Worm (Caenorhabditis elegans) whole organism, late embryonic: ENCODE results near the gene cest-33.

Experiments
- F13H6.1 ChIP-seq: sonication (generic microtip); optimal IDR thresholded peaks from 2 replicates; lab custom pipeline; 2016; ENCODE audit warnings: missing genetic modification characterization, missing compliant biosample characterization
- K09A11.1 ChIP-seq: sonication (generic microtip); optimal IDR thresholded peaks from 2 replicates; lab custom pipeline; 2017; ENCODE audit warnings: antibody characterized with exemption, mild to moderate bottlenecking, missing genetic modification characterization, missing compliant biosample characterization; ENCODE audit not compliant: insufficient read depth
- Y22D7AL.16 ChIP-seq: sonication (generic microtip); optimal IDR thresholded peaks from 2 replicates; lab custom pipeline; 2016; ENCODE audit warnings: missing genetic modification characterization, missing compliant biosample characterization
- ceh-19 ChIP-seq: fragments of 200-800 bp; sonication (Bioruptor generic); optimal IDR thresholded peaks from 2 replicates; lab custom pipeline; 2018; ENCODE audit warnings: mild to moderate bottlenecking, missing genetic modification characterization, missing compliant biosample characterization
- ceh-2 ChIP-seq: sonication (generic microtip); optimal IDR thresholded peaks from 2 replicates; lab custom pipeline; 2016; ENCODE audit warnings: missing genotype, missing genetic modification characterization, missing compliant biosample characterization
- ceh-22 ChIP-seq: sonication (generic microtip); optimal IDR thresholded peaks from 2 replicates; lab custom pipeline; 2017; ENCODE audit warnings: missing biosample characterization, missing genetic modification characterization
- ceh-24 ChIP-seq: sonication (generic microtip); optimal IDR thresholded peaks from 2 replicates; lab custom pipeline; 2016; ENCODE audit warnings: mild to moderate bottlenecking, missing genetic modification characterization, missing compliant biosample characterization
- ceh-45 ChIP-seq: fragments of 200-800 bp; sonication (Bioruptor generic); IDR thresholded peaks from 2 replicates; pipeline ENCODE4 v1.3.6; 2022; ENCODE audit warnings: missing genetic modification reagents, missing genetic modification characterization, missing compliant biosample characterization
- ceh-48 ChIP-seq: sonication (generic microtip); optimal IDR thresholded peaks from 2 replicates; lab custom pipeline; 2016; ENCODE audit warnings: missing genetic modification characterization, inconsistent platforms, missing compliant biosample characterization
- ceh-6 ChIP-seq: fragments of 200-800 bp; sonication (Bioruptor generic); optimal IDR thresholded peaks from 2 replicates; lab custom pipeline; 2018; ENCODE audit warnings: mild to moderate bottlenecking, missing genetic modification characterization, missing compliant biosample characterization
- dmd-4 ChIP-seq: sonication (generic microtip); optimal IDR thresholded peaks from 2 replicates; lab custom pipeline; 2016; ENCODE audit warnings: borderline replicate concordance, missing genetic modification characterization, missing compliant biosample characterization
- dve-1 ChIP-seq: sonication (generic microtip); optimal IDR thresholded peaks from 2 replicates; lab custom pipeline; 2017; ENCODE audit warnings: antibody characterized with exemption, mild to moderate bottlenecking, missing genetic modification characterization, missing compliant biosample characterization
- elt-2 ChIP-seq: sonication (generic microtip); optimal IDR thresholded peaks from 2 replicates; lab custom pipeline; 2016; ENCODE audit warnings: missing genetic modification reagents, missing genetic modification characterization, missing compliant biosample characterization
- elt-4 ChIP-seq: sonication (generic microtip); optimal IDR thresholded peaks from 2 replicates; lab custom pipeline; 2016; ENCODE audit warnings: missing genetic modification characterization, missing compliant biosample characterization
- ets-4 ChIP-seq: sonication (generic microtip); optimal IDR thresholded peaks from 2 replicates; lab custom pipeline; 2016; ENCODE audit warnings: missing genetic modification characterization, missing compliant biosample characterization
- eyg-1 ChIP-seq: sonication (generic microtip); optimal IDR thresholded peaks from 2 replicates; lab custom pipeline; 2016; ENCODE audit warnings: missing genotype, missing genetic modification characterization, missing compliant biosample characterization
- fax-1 ChIP-seq: sonication (generic microtip); optimal IDR thresholded peaks from 2 replicates; lab custom pipeline; 2016; ENCODE audit warnings: missing genotype, missing genetic modification characterization, missing compliant biosample characterization
- hlh-13 ChIP-seq: fragments of 200-800 bp; sonication (Bioruptor generic); optimal IDR thresholded peaks from 2 replicates; lab custom pipeline; 2018; ENCODE audit warnings: mild to moderate bottlenecking, missing genetic modification characterization, missing compliant biosample characterization
- hlh-15 ChIP-seq: sonication (generic microtip); optimal IDR thresholded peaks from 2 replicates; lab custom pipeline; 2016; ENCODE audit warnings: missing genetic modification characterization, missing compliant biosample characterization
- hlh-8 ChIP-seq: sonication (generic microtip); optimal IDR thresholded peaks from 2 replicates; lab custom pipeline; 2016; ENCODE audit warnings: missing genotype, missing genetic modification characterization, missing compliant biosample characterization
- lim-6 ChIP-seq: sonication (generic microtip); optimal IDR thresholded peaks from 2 replicates; lab custom pipeline; 2016; ENCODE audit warnings: missing genetic modification characterization, missing compliant biosample characterization
- lin-11 ChIP-seq: fragments of 200-800 bp; sonication (Bioruptor generic); optimal IDR thresholded peaks from 2 replicates; lab custom pipeline; 2018; ENCODE audit warnings: mild to moderate bottlenecking, missing genetic modification characterization, missing compliant biosample characterization
- mec-3 ChIP-seq: sonication (generic microtip); optimal IDR thresholded peaks from 2 replicates; lab custom pipeline; 2016; ENCODE audit warnings: borderline replicate concordance, missing genetic modification characterization, missing compliant biosample characterization
- nfya-1 ChIP-seq: sonication (generic microtip); optimal IDR thresholded peaks from 2 replicates; lab custom pipeline; 2017; ENCODE audit warnings: missing genetic modification characterization, mild to moderate bottlenecking, missing compliant biosample characterization, antibody characterized with exemption, moderate library complexity
- nhr-11 ChIP-seq: fragments of 150-350 bp; optimal IDR thresholded peaks from 2 replicates; lab custom pipeline; 2014; ENCODE audit warnings: missing biosample characterization, missing genetic modification characterization
- npax-4 ChIP-seq: sonication (generic microtip); optimal IDR thresholded peaks from 2 replicates; lab custom pipeline; 2016; ENCODE audit warnings: missing genetic modification characterization, missing compliant biosample characterization
- pag-3 ChIP-seq: sonication (generic microtip); optimal IDR thresholded peaks from 2 replicates; lab custom pipeline; 2016; ENCODE audit warnings: missing compliant biosample characterization, missing genetic modification characterization, borderline replicate concordance
- pqm-1 ChIP-seq: sonication (generic microtip); optimal IDR thresholded peaks from 2 replicates; lab custom pipeline; 2016; ENCODE audit warnings: missing genetic modification characterization, missing compliant biosample characterization
- sdc-2 ChIP-seq: sonication (generic microtip); optimal IDR thresholded peaks from 2 replicates; lab custom pipeline; 2016; ENCODE audit warnings: missing genotype, missing genetic modification characterization, missing compliant biosample characterization
- sox-4 ChIP-seq: sonication (generic microtip); optimal IDR thresholded peaks from 2 replicates; lab custom pipeline; 2017; ENCODE audit warnings: mild to moderate bottlenecking, missing genetic modification characterization, inconsistent platforms, missing compliant biosample characterization
- syd-9 ChIP-seq: sonication (generic microtip); optimal IDR thresholded peaks from 2 replicates; lab custom pipeline; 2016; ENCODE audit warnings: mild to moderate bottlenecking, missing genetic modification characterization, moderate library complexity, missing compliant biosample characterization
- unc-42 ChIP-seq: sonication (generic microtip); optimal IDR thresholded peaks from 2 replicates; lab custom pipeline; 2016; ENCODE audit warnings: missing genotype, missing genetic modification characterization, missing compliant biosample characterization
- unc-55 ChIP-seq: sonication (generic microtip); optimal IDR thresholded peaks from 2 replicates; lab custom pipeline; 2017; ENCODE audit warnings: missing biosample characterization, missing genetic modification reagents, missing genetic modification characterization
- zip-5 ChIP-seq: sonication (generic microtip); optimal IDR thresholded peaks from 2 replicates; lab custom pipeline; 2016; ENCODE audit warnings: missing genetic modification characterization, missing compliant biosample characterization

cest-33 gene

ce11 chrV:6411161-6411560 lies 45.7 kb upstream of the cest-33 start:
- TF ChIP-seq hlh-8 (tag; lab: Kevin White, UChicago): no peak
- TF ChIP-seq elt-2 (tag; lab: Kevin White, UChicago): peak; percentile 24

ce11 chrV:6408733-6409227 lies 43.3 kb upstream of the cest-33 start, which contains the start of gene bcf-1:
Gene bcf-1 (minus strand): TSS chrV:6408783.
- TF ChIP-seq ceh-19 (GFP tag; lab: Kevin White, UChicago) (no peak), eyg-1 (tag; lab: Kevin White, UChicago) (no peak), nfya-1 (tag; lab: Kevin White, UChicago) (no peak), zip-5 (tag; lab: Kevin White, UChicago) (no peak), unc-42 (no peak), dve-1 (tag; lab: Kevin White, UChicago) (no peak), unc-55 (GFP tag; lab: Kevin White, UChicago) (no peak), ceh-22 (tag; lab: Kevin White, UChicago) (no peak), ceh-2 (tag; lab: Kevin White, UChicago) (no peak), npax-4 (tag; lab: Kevin White, UChicago) (no peak), Y22D7AL.16 (tag; lab: Kevin White, UChicago) (no peak), hlh-13 (no peak), elt-4 (tag; lab: Kevin White, UChicago) (no peak), ets-4 (tag; lab: Kevin White, UChicago) (no peak), lin-11 (tag; lab: Kevin White, UChicago) (no peak), hlh-15 (tag; lab: Kevin White, UChicago) (no peak), fax-1 (tag; lab: Kevin White, UChicago) (no peak)

- TF ChIP-seq elt-2 (tag; lab: Kevin White, UChicago): peak; percentile 13
- no peak for TF ChIP-seq lim-6 (tag; lab: Kevin White, UChicago)
These were observed 42.1 kb upstream of the cest-33 start for ce11 chrV:6407587-6407986.

ce11 chrV:6400950-6401551 lies 35.6 kb upstream of the cest-33 start:
- TF ChIP-seq F13H6.1 (tag; lab: Kevin White, UChicago): no peak
- TF ChIP-seq npax-4 (tag; lab: Kevin White, UChicago): no peak
- no peak for TF ChIP-seq pag-3 (tag; lab: Kevin White, UChicago)
- no peak for TF ChIP-seq sox-4 (tag; lab: Kevin White, UChicago)
- no peak for TF ChIP-seq ceh-2 (tag; lab: Kevin White, UChicago)
- TF ChIP-seq sdc-2: no peak
- no peak for TF ChIP-seq Y22D7AL.16 (tag; lab: Kevin White, UChicago)
- no peak for TF ChIP-seq ceh-48 (tag; lab: Kevin White, UChicago)
- no peak for TF ChIP-seq hlh-13

ce11 chrV:6400528-6400927 lies 35.1 kb upstream of the cest-33 start:
- TF ChIP-seq ceh-24 (tag; lab: Kevin White, UChicago) (no peak), pag-3 (tag; lab: Kevin White, UChicago) (no peak), ceh-6 (no peak), lin-11 (tag; lab: Kevin White, UChicago) (no peak), ceh-48 (tag; lab: Kevin White, UChicago) (no peak), sdc-2 (no peak), dmd-4 (no peak), nhr-11 (tag; lab: Kevin White, UChicago) (no peak), syd-9 (tag; lab: Kevin White, UChicago) (no peak), K09A11.1 (tag; lab: Kevin White, UChicago) (no peak), pqm-1 (no peak), ceh-45 (GFP tag; lab: Robert Waterston, UW) (no peak), zip-5 (tag; lab: Kevin White, UChicago) (no peak), mec-3 (tag; lab: Kevin White, UChicago) (no peak), ceh-2 (tag; lab: Kevin White, UChicago) (no peak)
- TF ChIP-seq, all 69 proteins: peak for 0
